Fruit fly (Drosophila melanogaster) whole organism, embryonic: ENCODE results near the gene CG1074.

Source experiments
- Atf6 ChIP-seq: fragments of 200-800 bp; sonication (Bioruptor generic); IDR thresholded peaks from 2 replicates; pipeline ENCODE4 v1.3.6; 2022; ENCODE audit warnings: missing biosample characterization, missing genetic modification characterization
- Awh ChIP-seq: fragments of 200-800 bp; sonication (Bioruptor generic); IDR thresholded peaks from 2 replicates; pipeline ENCODE4, ENCODE4 v1.3.6; 2022; ENCODE audit warnings: missing biosample characterization, missing genetic modification characterization
- CG12155 ChIP-seq: fragments of 200-800 bp; sonication (Bioruptor generic); optimal IDR thresholded peaks from 3 replicates; lab custom pipeline; 2016; ENCODE audit warnings: missing biosample characterization, missing genetic modification characterization
- CG12391 ChIP-seq: fragments of 200-800 bp; sonication (Bioruptor generic); optimal IDR thresholded peaks from 3 replicates; lab custom pipeline; 2018; ENCODE audit warnings: missing biosample characterization, mild to moderate bottlenecking, missing genetic modification characterization, moderate library complexity
- CG13424 ChIP-seq: fragments of 200-800 bp; sonication (Bioruptor generic); optimal IDR thresholded peaks from 2 replicates; lab custom pipeline; 2019; ENCODE audit warnings: missing biosample characterization, mild to moderate bottlenecking, missing genetic modification characterization, moderate library complexity
- CG1603 ChIP-seq: fragments of 200-800 bp; sonication (Bioruptor generic); optimal IDR thresholded peaks from 2 replicates; lab custom pipeline; 2019; ENCODE audit warnings: missing biosample characterization, mild to moderate bottlenecking, missing genetic modification characterization, moderate library complexity
- CG16863 ChIP-seq: fragments of 200-800 bp; sonication (Bioruptor generic); optimal IDR thresholded peaks from 3 replicates; lab custom pipeline; 2016; ENCODE audit warnings: missing biosample characterization, missing genetic modification characterization
- CG17385 ChIP-seq: fragments of 200-800 bp; sonication (Bioruptor generic); optimal IDR thresholded peaks from 3 replicates; lab custom pipeline; 2018; ENCODE audit warnings: missing biosample characterization, mild to moderate bottlenecking, missing genetic modification characterization
- CG17612 ChIP-seq: fragments of 200-800 bp; sonication (Bioruptor generic); IDR thresholded peaks from 2 replicates; pipeline ENCODE4 v1.3.6; 2022; ENCODE audit warnings: missing biosample characterization, missing genetic modification characterization
- CG2202 ChIP-seq: fragments of 200-800 bp; sonication (Bioruptor generic); optimal IDR thresholded peaks from 2 replicates; lab custom pipeline; 2018; ENCODE audit warnings: missing biosample characterization, mild to moderate bottlenecking, missing genetic modification characterization
- CG2875 ChIP-seq: fragments of 200-800 bp; sonication (Bioruptor generic); optimal IDR thresholded peaks from 2 replicates; lab custom pipeline; 2017; ENCODE audit warnings: missing biosample characterization, mild to moderate bottlenecking, missing genetic modification characterization, missing genetic modification reagents
- CG31224 ChIP-seq: fragments of 200-800 bp; sonication (Bioruptor generic); IDR thresholded peaks from 2 replicates; pipeline ENCODE4 v1.3.6; 2022; ENCODE audit warnings: missing biosample characterization, missing genetic modification characterization
- CG3838 ChIP-seq: fragments of 200-800 bp; sonication (Bioruptor generic); optimal IDR thresholded peaks from 3 replicates; lab custom pipeline; 2016; ENCODE audit warnings: missing biosample characterization, missing genetic modification characterization
- CG4617 ChIP-seq: fragments of 200-800 bp; sonication (Bioruptor generic); optimal IDR thresholded peaks from 3 replicates; lab custom pipeline; 2016; ENCODE audit warnings: missing biosample characterization, missing genetic modification characterization, borderline replicate concordance
- CG4820 ChIP-seq: fragments of 200-800 bp; sonication (Bioruptor generic); optimal IDR thresholded peaks from 3 replicates; lab custom pipeline; 2016; ENCODE audit warnings: missing biosample characterization, missing genetic modification characterization
- CG6689 ChIP-seq: fragments of 200-800 bp; sonication (Bioruptor generic); IDR thresholded peaks from 2 replicates; pipeline ENCODE4 v1.3.6; 2022; ENCODE audit warnings: missing biosample characterization, missing genetic modification characterization
- CG7556 ChIP-seq: fragments of 200-800 bp; sonication (Bioruptor generic); optimal IDR thresholded peaks from 2 replicates; lab custom pipeline; 2017; ENCODE audit warnings: missing biosample characterization, mild to moderate bottlenecking, missing genetic modification characterization
- CG7786 ChIP-seq: fragments of 200-800 bp; sonication (Bioruptor generic); optimal IDR thresholded peaks from 2 replicates; lab custom pipeline; 2016; ENCODE audit warnings: missing biosample characterization, missing genetic modification characterization
- CG7839 ChIP-seq: fragments of 200-800 bp; sonication (Bioruptor generic); optimal IDR thresholded peaks from 3 replicates; lab custom pipeline; 2018; ENCODE audit warnings: missing biosample characterization, mild to moderate bottlenecking, missing genetic modification characterization, moderate library complexity
- CG8281 ChIP-seq: fragments of 200-800 bp; sonication (Bioruptor generic); optimal IDR thresholded peaks from 2 replicates; lab custom pipeline; 2018; ENCODE audit warnings: missing biosample characterization, mild to moderate bottlenecking, missing genetic modification characterization, moderate library complexity
- CG8388 ChIP-seq: fragments of 200-800 bp; sonication (Bioruptor generic); optimal IDR thresholded peaks from 2 replicates; lab custom pipeline; 2019; ENCODE audit warnings: missing biosample characterization, mild to moderate bottlenecking, missing genetic modification characterization, moderate library complexity
- Dad ChIP-seq: fragments of 200-800 bp; sonication (Bioruptor generic); optimal IDR thresholded peaks from 3 replicates; lab custom pipeline; 2016; ENCODE audit warnings: missing biosample characterization, missing genetic modification characterization
- Drgx ChIP-seq: fragments of 200-800 bp; sonication (Bioruptor generic); IDR thresholded peaks from 2 replicates; pipeline ENCODE4 v1.3.6; 2022; ENCODE audit warnings: missing biosample characterization, missing genetic modification characterization
- E2f1 ChIP-seq: fragments of 200-800 bp; sonication (Bioruptor generic); IDR thresholded peaks from 2 replicates; pipeline ENCODE4 v1.3.6; 2022; ENCODE audit warnings: missing biosample characterization, missing genetic modification characterization
- MBD-R2 ChIP-seq: fragments of 200-800 bp; sonication (Bioruptor generic); IDR thresholded peaks from 2 replicates; pipeline ENCODE4 v1.3.6; 2022; ENCODE audit warnings: missing biosample characterization, missing genetic modification characterization
- Med ChIP-seq: fragments of 200-800 bp; sonication (Bioruptor generic); peaks from one replicate; lab custom pipeline; 2016; ENCODE audit warnings: missing biosample characterization, missing genetic modification characterization, mild to moderate bottlenecking, inconsistent platforms, moderate library complexity
- PHDP ChIP-seq: fragments of 200-800 bp; sonication (Bioruptor generic); optimal IDR thresholded peaks from 3 replicates; lab custom pipeline; 2018; ENCODE audit warnings: missing biosample characterization, mild to moderate bottlenecking, missing genetic modification characterization, moderate library complexity
- Scr ChIP-seq: fragments of 200-800 bp; sonication (Bioruptor generic); IDR thresholded peaks from 2 replicates; pipeline ENCODE4 v1.3.6; 2022; ENCODE audit warnings: missing biosample characterization, missing genetic modification characterization; ENCODE audit not compliant: partially characterized antibody
- Side ChIP-seq: fragments of 200-800 bp; sonication (Bioruptor generic); optimal IDR thresholded peaks from 2 replicates; lab custom pipeline; 2016; ENCODE audit warnings: missing biosample characterization, missing genetic modification characterization
- Usf ChIP-seq: fragments of 200-800 bp; sonication (Bioruptor generic); optimal IDR thresholded peaks from 2 replicates; lab custom pipeline; 2017; ENCODE audit warnings: missing genotype, missing biosample characterization, missing genetic modification characterization
- abd-A ChIP-seq: fragments of 200-800 bp; sonication (Bioruptor generic); optimal IDR thresholded peaks from 3 replicates; lab custom pipeline; 2019; ENCODE audit warnings: missing biosample characterization, mild to moderate bottlenecking, missing genetic modification characterization, moderate library complexity
- amos ChIP-seq: fragments of 200-800 bp; sonication (Bioruptor generic); IDR thresholded peaks from 2 replicates; pipeline ENCODE4 v1.3.6; 2022; ENCODE audit warnings: missing biosample characterization, missing genetic modification characterization; ENCODE audit not compliant: partially characterized antibody
- ash1 ChIP-seq: fragments of 200-800 bp; sonication (Bioruptor generic); optimal IDR thresholded peaks from 2 replicates; lab custom pipeline; 2018; ENCODE audit warnings: missing biosample characterization, mild to moderate bottlenecking, missing genetic modification characterization
- bbx ChIP-seq: fragments of 200-800 bp; sonication (Bioruptor generic); IDR thresholded peaks from 2 replicates; pipeline ENCODE4 v1.3.6; 2022; ENCODE audit warnings: missing biosample characterization, missing genetic modification characterization; ENCODE audit not compliant: partially characterized antibody
- bigmax ChIP-seq: fragments of 200-800 bp; sonication (Bioruptor generic); optimal IDR thresholded peaks from 2 replicates; lab custom pipeline; 2018; ENCODE audit warnings: missing biosample characterization, mild to moderate bottlenecking, missing genetic modification characterization
- chif ChIP-seq, 2 experiments: fragments of 200-800 bp; sonication (Bioruptor generic); optimal IDR thresholded peaks; 3 replicates each; lab custom pipeline; 2016; ENCODE audit warnings: missing biosample characterization in 2 of 2, missing genetic modification characterization in 2 of 2
- gcm2 ChIP-seq: fragments of 200-800 bp; sonication (Bioruptor generic); optimal IDR thresholded peaks from 2 replicates; lab custom pipeline; 2016; ENCODE audit warnings: missing biosample characterization, missing genetic modification characterization
- hb ChIP-seq: fragments of 200-800 bp; sonication (Bioruptor generic); IDR thresholded peaks from 3 replicates; pipeline ENCODE4 v1.3.6; 2022; ENCODE audit warnings: missing biosample characterization, missing genetic modification characterization; ENCODE audit not compliant: partially characterized antibody
- kay ChIP-seq: fragments of 200-800 bp; sonication (Bioruptor generic); optimal IDR thresholded peaks from 2 replicates; lab custom pipeline; 2016; ENCODE audit warnings: missing biosample characterization, missing genetic modification characterization
- odd ChIP-seq: fragments of 200-800 bp; sonication (Bioruptor generic); optimal IDR thresholded peaks from 2 replicates; lab custom pipeline; 2017; ENCODE audit warnings: missing biosample characterization, mild to moderate bottlenecking, missing genetic modification characterization
- pb ChIP-seq: fragments of 200-800 bp; sonication (Bioruptor generic); optimal IDR thresholded peaks from 3 replicates; lab custom pipeline; 2016; ENCODE audit warnings: missing biosample characterization, missing genetic modification characterization
- pnt ChIP-seq: fragments of 200-800 bp; sonication (Bioruptor generic); optimal IDR thresholded peaks from 3 replicates; lab custom pipeline; 2016; ENCODE audit warnings: missing biosample characterization, missing genetic modification characterization
- ranshi ChIP-seq: fragments of 200-800 bp; sonication (Bioruptor generic); IDR thresholded peaks from 2 replicates; pipeline ENCODE4 v1.3.6; 2022; ENCODE audit warnings: missing biosample characterization, missing genetic modification characterization
- run ChIP-seq: fragments of 200-800 bp; sonication (Bioruptor generic); optimal IDR thresholded peaks from 3 replicates; lab custom pipeline; 2018; ENCODE audit warnings: missing biosample characterization, mild to moderate bottlenecking, missing genetic modification characterization
- shn ChIP-seq: fragments of 200-800 bp; sonication (Bioruptor generic); optimal IDR thresholded peaks from 3 replicates; lab custom pipeline; 2016; ENCODE audit warnings: missing biosample characterization, missing genetic modification characterization
- tx ChIP-seq: fragments of 200-800 bp; sonication (Bioruptor generic); optimal IDR thresholded peaks from 2 replicates; lab custom pipeline; 2016; ENCODE audit warnings: missing biosample characterization, missing genetic modification characterization
- vfl ChIP-seq: fragments of 200-800 bp; sonication (Bioruptor generic); optimal IDR thresholded peaks from 2 replicates; lab custom pipeline; 2016; ENCODE audit warnings: missing biosample characterization, missing genetic modification characterization
- yki ChIP-seq: fragments of >200 bp; optimal IDR thresholded peaks from 3 replicates; lab custom pipeline; 2018
- zen2 ChIP-seq: fragments of 200-800 bp; sonication (Bioruptor generic); IDR thresholded peaks from 3 replicates; pipeline ENCODE4 v1.3.6; 2022; ENCODE audit warnings: missing biosample characterization, missing genetic modification characterization; ENCODE audit not compliant: partially characterized antibody

Gene CG1074

dm6 chr3R:4453213-4453956 is 19.6 kb downstream of the CG1074 start (continued):
- peak; percentile 93 for TF ChIP-seq yki (lab: Kevin White, UChicago)
- no peak for TF ChIP-seq CG7839
- TF ChIP-seq CG13424 (tag; lab: Kevin White, UChicago): no peak
- no peak for TF ChIP-seq CG12391 (tag; lab: Kevin White, UChicago)
- TF ChIP-seq Atf6: peak; percentile 27; the same call in 1 of the 2 replicates
- no peak for TF ChIP-seq CG12155 (GFP tag; lab: Kevin White, UChicago)
- TF ChIP-seq CG8281 (tag; lab: Kevin White, UChicago): no peak
- no peak for TF ChIP-seq shn
- no peak for TF ChIP-seq run (tag; lab: Kevin White, UChicago)
- no peak for TF ChIP-seq bigmax
- TF ChIP-seq CG2202 (tag; lab: Kevin White, UChicago): no peak
- peak; percentile 18 for TF ChIP-seq gcm2 (GFP tag; lab: Kevin White, UChicago)
- no peak for TF ChIP-seq PHDP (tag; lab: Kevin White, UChicago)
- no peak for TF ChIP-seq chif (GFP tag; optimal IDR thresholded peaks at IDR 0.05; lab: Kevin White, UChicago)
- no peak for TF ChIP-seq CG2875 (GFP tag; lab: Kevin White, UChicago)
- peak; percentile 81 for TF ChIP-seq abd-A (tag; lab: Kevin White, UChicago)
- peak; percentile 50; the same call in 2 of the 3 replicates for TF ChIP-seq zen2 (GFP tag; lab: Robert Waterston, UW)
- TF ChIP-seq hb: 0 out of 3 replicates have a peak, but pooled peaks have one; percentile 11
- TF ChIP-seq amos (GFP tag; lab: Robert Waterston, UW): 0 out of 2 replicates have a peak, but pooled peaks have one; percentile 35
- TF ChIP-seq bbx (GFP tag; lab: Robert Waterston, UW): peak; percentile 59
- peak; percentile 73 for TF ChIP-seq MBD-R2 (GFP tag; lab: Robert Waterston, UW)
- TF ChIP-seq CG17612 (GFP tag; lab: Robert Waterston, UW): no peak
- peak; percentile 37 for TF ChIP-seq kay (GFP tag; lab: Kevin White, UChicago)
- 0 out of 2 replicates have a peak, but pooled peaks have one; percentile 21 for TF ChIP-seq Drgx (GFP tag; lab: Robert Waterston, UW)
- TF ChIP-seq E2f1 (GFP tag; lab: Robert Waterston, UW): no peak
- no peak for TF ChIP-seq CG8388 (GFP tag; lab: Kevin White, UChicago)
- 0 out of 2 replicates have a peak, but pooled peaks have one; percentile 47 for TF ChIP-seq Scr (GFP tag; lab: Robert Waterston, UW)
- TF ChIP-seq CG1603: no peak
- TF ChIP-seq CG3838: no peak
- TF ChIP-seq CG4820 (GFP tag; lab: Kevin White, UChicago): no peak
- peak; percentile 33; the same call in 1 of the 2 replicates for TF ChIP-seq ranshi
- TF ChIP-seq Awh: no peak
- peak; percentile 37 for TF ChIP-seq Dad (GFP tag; lab: Kevin White, UChicago)
- TF ChIP-seq CG7786 (GFP tag; lab: Kevin White, UChicago): no peak
- TF ChIP-seq CG6689 (GFP tag; lab: Robert Waterston, UW): 0 out of 2 replicates have a peak, but pooled peaks have one; percentile 4
- TF ChIP-seq CG7556: no peak
- peak; percentile 14 for TF ChIP-seq Side (GFP tag; lab: Kevin White, UChicago)
- TF ChIP-seq pb (GFP tag; lab: Kevin White, UChicago): no peak
- TF ChIP-seq Usf (GFP tag; lab: Kevin White, UChicago): no peak
- no peak for TF ChIP-seq CG16863 (GFP tag; lab: Kevin White, UChicago)
- no peak for TF ChIP-seq pnt (GFP tag; lab: Kevin White, UChicago)
- peak; percentile 87 for TF ChIP-seq Med
- TF ChIP-seq tx: no peak
- TF ChIP-seq CG4617 (GFP tag; lab: Kevin White, UChicago): no peak
- no peak for TF ChIP-seq CG31224 (GFP tag; lab: Robert Waterston, UW)
- TF ChIP-seq odd (GFP tag; lab: Kevin White, UChicago): no peak
- no peak for TF ChIP-seq vfl (GFP tag; lab: Kevin White, UChicago)
- TF ChIP-seq CG17385 (GFP tag; lab: Kevin White, UChicago): peak; percentile 100
- TF ChIP-seq ash1: no peak
